Worm (Caenorhabditis elegans) whole organism, L4 larva: ENCODE measurements around the gene let-653.

Source experiments
- D1046.2 ChIP-seq: fragments of 200-800 bp; sonication (Bioruptor generic); IDR thresholded peaks from 2 replicates; pipeline ENCODE4 v1.3.6; 2022; ENCODE audit warnings: missing genetic modification characterization, missing compliant biosample characterization
- F10B5.3 ChIP-seq: sonication (generic microtip); optimal IDR thresholded peaks from 2 replicates; lab custom pipeline; 2016; ENCODE audit warnings: mild to moderate bottlenecking, missing genetic modification characterization, missing compliant biosample characterization
- Y75B8A.6 ChIP-seq: fragments of 200-800 bp; sonication (Bioruptor generic); IDR thresholded peaks from 2 replicates; pipeline ENCODE4 v1.3.6; 2022; ENCODE audit warnings: missing genetic modification reagents, missing genetic modification characterization, missing compliant biosample characterization
- aha-1 ChIP-seq: fragments of 150-350 bp; peaks from one replicate; lab custom pipeline; 2014; ENCODE audit warnings: missing biosample characterization, missing genetic modification characterization
- ama-1 ChIP-seq: fragments of 150-350 bp; optimal IDR thresholded peaks from 2 replicates; lab custom pipeline; 2014; ENCODE audit warnings: inconsistent platforms, mixed read lengths
- ceh-20 ChIP-seq: fragments of 200-800 bp; sonication (Bioruptor generic); IDR thresholded peaks from 2 replicates; pipeline ENCODE4 v1.3.6; 2022; ENCODE audit warnings: missing genetic modification reagents, missing genetic modification characterization, missing compliant biosample characterization
- ceh-32 ChIP-seq: sonication (generic microtip); optimal IDR thresholded peaks from 2 replicates; lab custom pipeline; 2016; ENCODE audit warnings: mild to moderate bottlenecking, missing genetic modification characterization, missing compliant biosample characterization; ENCODE audit not compliant: poor library complexity
- ceh-44 ChIP-seq: fragments of 200-800 bp; sonication (Bioruptor generic); IDR thresholded peaks from 2 replicates; pipeline ENCODE4 v1.3.6; 2022; ENCODE audit warnings: missing genetic modification reagents, missing genetic modification characterization, missing compliant biosample characterization
- cey-2 ChIP-seq: sonication (generic microtip); optimal IDR thresholded peaks from 3 replicates; lab custom pipeline; 2017; ENCODE audit warnings: missing genetic modification characterization, mild to moderate bottlenecking, missing compliant biosample characterization, antibody characterized with exemption, borderline replicate concordance; ENCODE audit not compliant: insufficient read depth
- daf-16 ChIP-seq, 3 experiments: sonication (generic microtip); optimal IDR thresholded peaks; 2 replicates each; lab custom pipeline; 2016 to 2017; ENCODE audit warnings: missing genetic modification characterization in 3 of 3, missing genetic modification reagents in 3 of 3, mild to moderate bottlenecking in 2 of 3, missing compliant biosample characterization in 2 of 3, missing biosample characterization in 1 of 3, moderate library complexity in 1 of 3
- dmd-8 ChIP-seq: fragments of 200-800 bp; sonication (Bioruptor generic); IDR thresholded peaks from 2 replicates; pipeline ENCODE4 v1.3.6; 2022; ENCODE audit warnings: missing genetic modification characterization, missing compliant biosample characterization
- dmd-9 ChIP-seq: fragments of 200-800 bp; sonication (Bioruptor generic); IDR thresholded peaks from 2 replicates; pipeline ENCODE4 v1.3.6; 2022; ENCODE audit warnings: missing genetic modification reagents, missing genetic modification characterization, missing compliant biosample characterization
- dve-1 ChIP-seq: sonication (generic microtip); optimal IDR thresholded peaks from 2 replicates; lab custom pipeline; 2017; ENCODE audit warnings: antibody characterized with exemption, mild to moderate bottlenecking, missing genetic modification characterization, missing compliant biosample characterization; ENCODE audit not compliant: insufficient read depth
- egl-27 ChIP-seq: sonication (generic microtip); optimal IDR thresholded peaks from 3 replicates; lab custom pipeline; 2017; ENCODE audit warnings: missing biosample characterization, missing genetic modification reagents, missing genetic modification characterization
- hif-1 ChIP-seq, 2 experiments: sonication (generic microtip); optimal IDR thresholded peaks; 2 replicates each; lab custom pipeline; 2016 to 2017; ENCODE audit warnings: missing compliant biosample characterization in 2 of 2, missing genetic modification characterization in 2 of 2, missing genetic modification reagents in 2 of 2, missing genotype in 2 of 2, mild to moderate bottlenecking in 1 of 2
- hlh-11 ChIP-seq: fragments of 200-800 bp; sonication (Bioruptor generic); optimal IDR thresholded peaks from 2 replicates; lab custom pipeline; 2018; ENCODE audit warnings: mild to moderate bottlenecking, missing genetic modification characterization, missing compliant biosample characterization
- hlh-30 ChIP-seq: sonication (generic microtip); optimal IDR thresholded peaks from 2 replicates; lab custom pipeline; 2017; ENCODE audit warnings: antibody characterized with exemption, mild to moderate bottlenecking, missing genetic modification characterization, missing compliant biosample characterization; ENCODE audit not compliant: insufficient read depth
- hmg-1.1 ChIP-seq: fragments of 200-800 bp; sonication (Bioruptor generic); IDR thresholded peaks from 2 replicates; pipeline ENCODE4 v1.3.6; 2022; ENCODE audit warnings: missing genetic modification reagents, missing genetic modification characterization, missing compliant biosample characterization
- jun-1 ChIP-seq: fragments of 150-350 bp; optimal IDR thresholded peaks from 2 replicates; lab custom pipeline; 2014; ENCODE audit warnings: missing biosample characterization, missing genetic modification reagents, missing genetic modification characterization
- lim-7 ChIP-seq: fragments of 200-800 bp; sonication (Bioruptor generic); IDR thresholded peaks from 2 replicates; pipeline ENCODE4 v1.3.6; 2022; ENCODE audit warnings: missing genetic modification characterization, missing compliant biosample characterization
- lin-1 ChIP-seq: fragments of 200-800 bp; sonication (Bioruptor generic); IDR thresholded peaks from 2 replicates; pipeline ENCODE4 v1.3.6; 2022; ENCODE audit warnings: missing genetic modification reagents, missing genetic modification characterization, missing compliant biosample characterization
- lin-15B ChIP-seq: fragments of 150-350 bp; sonication (generic microtip); optimal IDR thresholded peaks from 3 replicates; lab custom pipeline; 2014; ENCODE audit warnings: missing biosample characterization, missing genetic modification characterization
- lin-29 ChIP-seq: fragments of 200-800 bp; sonication (Bioruptor generic); IDR thresholded peaks from 2 replicates; pipeline ENCODE4 v1.3.6; 2022; ENCODE audit warnings: missing genetic modification reagents, missing genetic modification characterization, missing compliant biosample characterization
- lir-3 ChIP-seq: sonication (generic microtip); optimal IDR thresholded peaks from 2 replicates; lab custom pipeline; 2016; ENCODE audit warnings: mild to moderate bottlenecking, missing genetic modification characterization, missing compliant biosample characterization
- lsy-2 ChIP-seq, 2 experiments: fragments of 150-350 bp in 1 of 2; sonication (generic microtip) in 1 of 2; optimal IDR thresholded peaks; 2 replicates each; lab custom pipeline; 2014 to 2017; ENCODE audit warnings: missing biosample characterization in 2 of 2, missing genetic modification characterization in 2 of 2
- mdl-1 ChIP-seq, 2 experiments: fragments of 150-350 bp in 1 of 2; sonication (generic microtip) in 1 of 2; optimal IDR thresholded peaks; 2 replicates each; lab custom pipeline; 2014 to 2017; ENCODE audit warnings: missing biosample characterization in 2 of 2, missing genetic modification characterization in 2 of 2
- mep-1 ChIP-seq: fragments of 150-350 bp; sonication (generic microtip); optimal IDR thresholded peaks from 3 replicates; lab custom pipeline; 2014; ENCODE audit warnings: missing biosample characterization, missing genetic modification characterization
- mes-2 ChIP-seq: sonication (generic microtip); optimal IDR thresholded peaks from 2 replicates; lab custom pipeline; 2016; ENCODE audit warnings: missing genotype, mild to moderate bottlenecking, missing genetic modification characterization, missing compliant biosample characterization; ENCODE audit not compliant: poor library complexity, severe bottlenecking
- nhr-102 ChIP-seq: sonication (generic microtip); optimal IDR thresholded peaks from 2 replicates; lab custom pipeline; 2016; ENCODE audit warnings: mild to moderate bottlenecking, missing genetic modification characterization, moderate library complexity, missing compliant biosample characterization
- nhr-11 ChIP-seq: fragments of 150-350 bp; optimal IDR thresholded peaks from 2 replicates; lab custom pipeline; 2014; ENCODE audit warnings: missing biosample characterization, missing genetic modification characterization
- nhr-25 ChIP-seq: sonication (generic microtip); optimal IDR thresholded peaks from 2 replicates; lab custom pipeline; 2017; ENCODE audit warnings: missing genetic modification characterization, mild to moderate bottlenecking, missing compliant biosample characterization, antibody characterized with exemption, moderate library complexity, borderline replicate concordance; ENCODE audit not compliant: insufficient read depth
- nhr-28 ChIP-seq: fragments of 150-350 bp; optimal IDR thresholded peaks from 2 replicates; lab custom pipeline; 2014; ENCODE audit warnings: missing biosample characterization, missing genetic modification characterization
- nhr-41 ChIP-seq: fragments of 200-800 bp; sonication (Bioruptor generic); IDR thresholded peaks from 2 replicates; pipeline ENCODE4 v1.3.6; 2022; ENCODE audit warnings: missing genetic modification reagents, missing genetic modification characterization, missing compliant biosample characterization
- nhr-77 ChIP-seq: fragments of 150-350 bp; optimal IDR thresholded peaks from 2 replicates; lab custom pipeline; 2014; ENCODE audit warnings: missing biosample characterization, missing genetic modification characterization
- pqm-1 ChIP-seq: sonication (generic microtip); optimal IDR thresholded peaks from 2 replicates; lab custom pipeline; 2017; ENCODE audit warnings: missing biosample characterization, missing genetic modification characterization
- saeg-2 ChIP-seq: fragments of 200-800 bp; sonication (Bioruptor generic); IDR thresholded peaks from 2 replicates; pipeline ENCODE4 v1.3.6; 2022; ENCODE audit warnings: missing genetic modification reagents, missing genetic modification characterization, missing compliant biosample characterization
- sdz-12 ChIP-seq: fragments of 200-800 bp; sonication (Bioruptor generic); optimal IDR thresholded peaks from 2 replicates; lab custom pipeline; 2018; ENCODE audit warnings: mild to moderate bottlenecking, missing genetic modification characterization, missing compliant biosample characterization
- skn-1 ChIP-seq: fragments of 150-350 bp; optimal IDR thresholded peaks from 2 replicates; lab custom pipeline; 2014; ENCODE audit warnings: missing biosample characterization, missing genetic modification characterization
- snpc-1.2 ChIP-seq: fragments of 200-800 bp; sonication (Bioruptor generic); IDR thresholded peaks from 2 replicates; pipeline ENCODE4 v1.3.6; 2022; ENCODE audit warnings: missing genetic modification reagents, missing genetic modification characterization, missing compliant biosample characterization
- snpc-4 ChIP-seq: fragments of 150-350 bp; optimal IDR thresholded peaks from 2 replicates; lab custom pipeline; 2014; ENCODE audit warnings: missing biosample characterization, missing genetic modification characterization
- tag-97 ChIP-seq: fragments of 200-800 bp; sonication (Bioruptor generic); IDR thresholded peaks from 2 replicates; pipeline ENCODE4 v1.3.6; 2022; ENCODE audit warnings: missing genetic modification characterization, missing compliant biosample characterization
- tra-1 ChIP-seq: fragments of 200-800 bp; sonication (Bioruptor generic); IDR thresholded peaks from 2 replicates; pipeline ENCODE4 v1.3.6; 2022; ENCODE audit warnings: missing genetic modification reagents, missing genetic modification characterization, missing compliant biosample characterization
- zag-1 ChIP-seq: fragments of 150-350 bp; optimal IDR thresholded peaks from 2 replicates; lab custom pipeline; 2014; ENCODE audit warnings: missing biosample characterization, missing genetic modification characterization
- zfp-2 ChIP-seq: sonication (generic microtip); optimal IDR thresholded peaks from 2 replicates; lab custom pipeline; 2016; ENCODE audit warnings: mild to moderate bottlenecking, missing genetic modification characterization, missing compliant biosample characterization

Gene let-653

DNA sequence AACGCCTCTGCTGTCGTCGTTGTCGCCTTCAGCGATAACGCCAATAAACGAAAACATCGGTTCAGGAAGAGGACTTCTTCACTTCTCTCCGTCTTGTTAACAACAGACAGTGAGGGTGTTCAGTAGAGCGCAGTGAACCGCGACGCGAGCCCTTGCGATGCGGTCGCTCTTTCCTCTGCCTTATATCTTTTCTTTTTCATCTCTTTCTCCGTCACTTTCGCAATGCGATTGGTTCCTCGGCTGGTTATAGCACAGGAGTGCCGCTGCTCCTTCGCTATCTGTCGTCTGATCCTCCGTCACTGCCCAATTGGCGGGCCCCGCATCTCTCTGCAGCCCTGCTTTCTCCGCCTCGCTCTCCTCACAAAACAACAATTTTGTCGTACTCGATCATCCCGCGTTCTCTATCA is 28.3 kb upstream of the let-653 start (continued):
- no peak for TF ChIP-seq sdz-12 (GFP tag; lab: Kevin White, UChicago)
- TF ChIP-seq ceh-20: peak; percentile 75
- no peak for TF ChIP-seq ceh-32 (tag; lab: Kevin White, UChicago)
- TF ChIP-seq lin-1: no peak
- TF ChIP-seq dve-1 (tag; lab: Kevin White, UChicago): peak; percentile 65
- TF ChIP-seq dmd-8 (GFP tag; lab: Robert Waterston, UW): no peak
- peak; percentile 51; the same call in 1 of the 2 replicates for TF ChIP-seq ceh-44 (GFP tag; lab: Robert Waterston, UW)
- no peak for TF ChIP-seq snpc-1.2
- 0 out of 2 replicates have a peak, but pooled peaks have one; percentile 28 for TF ChIP-seq tra-1 (GFP tag; lab: Robert Waterston, UW)
- no peak for TF ChIP-seq saeg-2 (GFP tag; lab: Robert Waterston, UW)
- TF ChIP-seq nhr-77 (tag; lab: Kevin White, UChicago): peak; percentile 22
- TF ChIP-seq snpc-4 (tag; lab: Kevin White, UChicago): no peak
- TF ChIP-seq nhr-28 (tag; lab: Kevin White, UChicago): peak; percentile 32
- TF ChIP-seq lim-7 (GFP tag; lab: Robert Waterston, UW): no peak
- TF ChIP-seq Y75B8A.6 (GFP tag; lab: Robert Waterston, UW): no peak
- no peak for TF ChIP-seq tag-97 (GFP tag; lab: Robert Waterston, UW)
- TF ChIP-seq lin-29: no peak
- TF ChIP-seq lir-3 (tag; lab: Kevin White, UChicago): no peak
- no peak for TF ChIP-seq cey-2 (tag; lab: Kevin White, UChicago)
- TF ChIP-seq nhr-41 (GFP tag; lab: Robert Waterston, UW): no peak
- TF ChIP-seq nhr-11: peak; percentile 73
- TF ChIP-seq mep-1 (tag; lab: Kevin White, UChicago): peak; percentile 81
- TF ChIP-seq hlh-30 (tag; lab: Kevin White, UChicago): peak; percentile 61
- no peak for TF ChIP-seq skn-1 (tag; lab: Kevin White, UChicago)
- no peak for TF ChIP-seq lin-15B (tag; lab: Kevin White, UChicago)
- TF ChIP-seq, all 104 proteins: peak for 36

DNA sequence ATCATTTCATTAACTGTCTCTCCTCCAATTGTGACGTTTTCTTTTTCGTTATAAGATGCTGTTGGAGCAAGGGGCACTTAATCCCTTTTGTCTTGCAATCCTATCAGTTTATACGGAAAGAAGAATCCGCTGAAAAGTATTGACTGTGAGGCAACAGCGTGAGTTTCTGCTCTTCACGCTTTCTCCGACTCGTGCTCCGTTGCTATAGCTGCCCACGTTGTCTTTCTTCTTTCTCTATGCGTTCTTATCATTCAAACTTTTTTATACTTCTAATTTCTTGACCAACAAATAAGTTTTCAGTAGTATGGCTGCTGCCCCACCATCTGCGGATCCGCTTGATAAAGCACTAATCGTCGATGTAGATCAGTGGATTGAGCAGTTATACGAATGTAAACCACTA is 27.3 kb upstream of the let-653 start, which contains the start of gene let-92:
Gene let-92, plus strand, starts transcription at position 301 of the 400 bp plus-strand sequence.
- no peak for TF ChIP-seq zfp-2 (tag; lab: Kevin White, UChicago)
- no peak for TF ChIP-seq egl-27 (tag; lab: Kevin White, UChicago)
- no peak for TF ChIP-seq zag-1 (tag; lab: Kevin White, UChicago)
- no peak for TF ChIP-seq F10B5.3 (tag; lab: Kevin White, UChicago)
- no peak for TF ChIP-seq ama-1 (lab: Kevin White, UChicago)
- TF ChIP-seq snpc-1.2: no peak
- no peak for TF ChIP-seq hif-1 (tag; optimal IDR thresholded peaks at IDR 0.05; lab: Kevin White, UChicago)
- no peak for TF ChIP-seq nhr-28 (tag; lab: Kevin White, UChicago)
- no peak for TF ChIP-seq jun-1 (tag; lab: Kevin White, UChicago)
- TF ChIP-seq pqm-1 (tag; lab: Kevin White, UChicago): no peak
- TF ChIP-seq hlh-30 (tag; lab: Kevin White, UChicago): no peak
- TF ChIP-seq cey-2 (tag; lab: Kevin White, UChicago): no peak

DNA sequence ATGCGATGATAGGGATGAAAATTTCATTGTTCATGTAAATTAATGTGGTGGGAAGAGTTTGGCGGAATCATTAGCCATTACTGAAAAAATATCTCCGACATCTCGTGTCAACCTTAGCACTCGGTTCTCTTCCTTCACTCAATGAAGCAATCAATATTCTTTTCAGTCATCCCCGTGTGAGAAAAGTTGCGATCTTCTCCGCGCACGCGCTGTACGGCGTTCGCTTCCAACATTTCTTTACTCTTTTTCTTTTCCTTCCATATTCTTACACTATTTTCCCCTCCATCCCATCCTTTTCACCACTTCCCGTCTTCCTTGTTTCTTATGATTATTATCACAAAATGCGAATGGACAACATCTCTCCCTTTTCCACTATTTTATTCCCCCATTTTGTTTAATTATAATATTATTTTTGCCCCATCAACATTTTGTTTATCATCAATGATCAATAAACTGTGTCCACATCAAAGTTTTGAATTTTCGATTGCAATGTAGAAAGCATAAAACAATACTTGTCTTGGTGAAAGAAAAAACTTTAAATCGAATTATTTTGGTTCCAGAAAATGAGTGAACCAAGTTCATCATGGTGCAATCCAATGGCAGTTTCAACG is 25.3 kb upstream of the let-653 start, which contains the start of gene mob-1:
Gene mob-1, plus strand, starts transcription at position 561 of the 611 bp plus-strand sequence.
- peak; percentile 38 for TF ChIP-seq aha-1 (tag; lab: Kevin White, UChicago)
- TF ChIP-seq D1046.2 (GFP tag; lab: Robert Waterston, UW): no peak
- peak; percentile 29 for TF ChIP-seq mes-2 (tag; lab: Kevin White, UChicago)
- no peak for TF ChIP-seq hmg-1.1
- no peak for TF ChIP-seq nhr-25 (tag; lab: Kevin White, UChicago)
- TF ChIP-seq hlh-30 (tag; lab: Kevin White, UChicago): peak; percentile 54
- 0 out of 2 replicates have a peak, but pooled peaks have one; percentile 36 for TF ChIP-seq lim-7 (GFP tag; lab: Robert Waterston, UW)
- peak; percentile 54 for TF ChIP-seq ama-1 (lab: Kevin White, UChicago)
- TF ChIP-seq nhr-77 (tag; lab: Kevin White, UChicago): peak; percentile 7
- no peak for TF ChIP-seq dmd-9
- no peak for TF ChIP-seq daf-16 (GFP tag; optimal IDR thresholded peaks at IDR 0.05; lab: Kevin White, UChicago)
- peak; percentile 43 for TF ChIP-seq daf-16 (tag; optimal IDR thresholded peaks at IDR 0.05; lab: Kevin White, UChicago)
- TF ChIP-seq mdl-1 (tag; optimal IDR thresholded peaks at IDR 0.05; lab: Kevin White, UChicago): peak in 1 of 2 experiments; percentile 34
- no peak for TF ChIP-seq nhr-28 (tag; lab: Kevin White, UChicago)
- peak; percentile 42 for TF ChIP-seq dve-1 (tag; lab: Kevin White, UChicago)
- peak; percentile 7 for TF ChIP-seq hlh-11 (tag; lab: Kevin White, UChicago)
- TF ChIP-seq nhr-102: no peak
- peak in 1 of 2 experiments; percentile 31 for TF ChIP-seq lsy-2 (tag; optimal IDR thresholded peaks at IDR 0.05; lab: Kevin White, UChicago)
